Fruit fly (Drosophila melanogaster): Measurements from ENCODE around the gene CG13003.
A peak's percentile ranks its signal among the peaks of the same experiment; 100 is the strongest.

Gene CG13003

DNA sequence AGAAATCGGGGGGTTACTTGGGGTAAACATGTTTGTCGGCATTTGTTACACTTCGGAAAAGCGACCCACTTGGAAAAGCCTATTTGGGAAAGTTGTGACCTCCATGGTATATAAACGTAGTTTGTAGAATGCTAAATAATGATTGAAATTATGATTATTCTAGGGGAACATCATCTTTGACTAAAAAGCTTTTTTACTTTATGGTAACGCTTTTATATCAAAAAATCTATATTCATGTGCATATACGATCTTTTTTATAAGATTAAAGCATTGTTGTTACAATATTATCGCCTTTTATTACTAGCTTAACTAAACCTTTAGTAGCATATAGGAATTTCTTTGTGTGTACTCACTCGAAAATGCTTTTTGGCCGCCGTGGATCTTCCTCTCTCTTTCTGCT is 42.1 kb downstream of the CG13003 start (continued):
- TF ChIP-seq hkb (optimal IDR thresholded peaks at IDR 0.05): no peak
- 0 out of 2 replicates have a peak, but pooled peaks have one; percentile 32 for TF ChIP-seq hkb (GFP tag; IDR thresholded peaks at IDR 0.05)
- no peak for TF ChIP-seq maf-S (GFP tag; optimal IDR thresholded peaks at IDR 0.05)
- no peak for TF ChIP-seq pita (GFP tag; optimal IDR thresholded peaks at IDR 0.05)
- TF ChIP-seq CG7839 (tag; optimal IDR thresholded peaks at IDR 0.05): peak; percentile 75
- TF ChIP-seq CG32532 (GFP tag; IDR thresholded peaks at IDR 0.05): peak; percentile 37; the same call in 1 of the 2 replicates
- TF ChIP-seq Gsc (GFP tag; IDR thresholded peaks at IDR 0.05): no peak
- no peak for TF ChIP-seq repo (GFP tag; optimal IDR thresholded peaks at IDR 0.05)
- TF ChIP-seq CG17568 (GFP tag; optimal IDR thresholded peaks at IDR 0.05): peak; percentile 5
- peak; percentile 13 for TF ChIP-seq CG17359 (tag; optimal IDR thresholded peaks at IDR 0.05)
- no peak for TF ChIP-seq Fer2 (tag; optimal IDR thresholded peaks at IDR 0.05)
- peak; percentile 53 for TF ChIP-seq Sox102F (GFP tag; optimal IDR thresholded peaks at IDR 0.05)
- no peak for TF ChIP-seq slp2 (GFP tag; optimal IDR thresholded peaks at IDR 0.05)
- TF ChIP-seq fu2 (GFP tag; optimal IDR thresholded peaks at IDR 0.05): peak; percentile 27
- TF ChIP-seq fd3F (GFP tag; optimal IDR thresholded peaks at IDR 0.05): no peak
- no peak for TF ChIP-seq mirr (GFP tag; optimal IDR thresholded peaks at IDR 0.05)
- TF ChIP-seq Gug (GFP tag; IDR thresholded peaks at IDR 0.05): no peak
- no peak for TF ChIP-seq tx (GFP tag; optimal IDR thresholded peaks at IDR 0.05)
- no peak for TF ChIP-seq Dref (GFP tag; IDR thresholded peaks at IDR 0.05)
- peak; percentile 8 for TF ChIP-seq CG3407 (GFP tag; optimal IDR thresholded peaks at IDR 0.05)
- TF ChIP-seq Poxn (GFP tag; IDR thresholded peaks at IDR 0.05): no peak
- TF ChIP-seq NfI (GFP tag; optimal IDR thresholded peaks at IDR 0.05): peak; percentile 31
- TF ChIP-seq Med (GFP tag): peak; percentile 81
- no peak for TF ChIP-seq prd (optimal IDR thresholded peaks at IDR 0.05)
- TF ChIP-seq prd (GFP tag; IDR thresholded peaks at IDR 0.05): peak; percentile 50; the same call in 2 of the 3 replicates
- TF ChIP-seq Atf3 (GFP tag; optimal IDR thresholded peaks at IDR 0.05): no peak
- peak; percentile 72 for TF ChIP-seq Oli (tag; optimal IDR thresholded peaks at IDR 0.05)
- TF ChIP-seq CG12942 (GFP tag; optimal IDR thresholded peaks at IDR 0.05): peak; percentile 13
- TF ChIP-seq CG17328 (GFP tag; IDR thresholded peaks at IDR 0.05): 0 out of 2 replicates have a peak, but pooled peaks have one; percentile 14
- TF ChIP-seq bowl (GFP tag; IDR thresholded peaks at IDR 0.05): no peak
- TF ChIP-seq B-H2 (GFP tag; optimal IDR thresholded peaks at IDR 0.05): no peak
- no peak for TF ChIP-seq usp (GFP tag; optimal IDR thresholded peaks at IDR 0.05)
- no peak for TF ChIP-seq odd (GFP tag; optimal IDR thresholded peaks at IDR 0.05)
- peak; percentile 60 for TF ChIP-seq CG15269 (tag; optimal IDR thresholded peaks at IDR 0.05)
- TF ChIP-seq CG30403 (GFP tag; optimal IDR thresholded peaks at IDR 0.05): peak; percentile 53
- TF ChIP-seq wor (GFP tag; IDR thresholded peaks at IDR 0.05): peak; percentile 33; the same call in 1 of the 2 replicates
- TF ChIP-seq lbe (GFP tag; optimal IDR thresholded peaks at IDR 0.05): no peak
- TF ChIP-seq Ssrp (tag; optimal IDR thresholded peaks at IDR 0.05): peak; percentile 55
- no peak for TF ChIP-seq CG1233 (GFP tag; optimal IDR thresholded peaks at IDR 0.05)
- no peak for TF ChIP-seq vnd (GFP tag; IDR thresholded peaks at IDR 0.05; ENCODE audit: partially characterized antibody)
- TF ChIP-seq CG17829 (tag; optimal IDR thresholded peaks at IDR 0.05): peak; percentile 47
- TF ChIP-seq Nf-YC (tag; optimal IDR thresholded peaks at IDR 0.05): peak; percentile 33
- peak; percentile 69 for TF ChIP-seq grau (tag; optimal IDR thresholded peaks at IDR 0.05)
- peak; percentile 11 for TF ChIP-seq lilli (GFP tag; optimal IDR thresholded peaks at IDR 0.05)
- no peak for TF ChIP-seq hb (GFP tag; IDR thresholded peaks at IDR 0.05; ENCODE audit: partially characterized antibody)
- no peak for TF ChIP-seq sima (GFP tag; optimal IDR thresholded peaks at IDR 0.05)
- peak; percentile 67 for TF ChIP-seq Ptx1 (GFP tag; IDR thresholded peaks at IDR 0.05)
- TF ChIP-seq tio (GFP tag; optimal IDR thresholded peaks at IDR 0.05): peak; percentile 22
- TF ChIP-seq az2 (GFP tag; optimal IDR thresholded peaks at IDR 0.05): peak; percentile 34
- TF ChIP-seq Sox100B (GFP tag; optimal IDR thresholded peaks at IDR 0.05): peak; percentile 32
- peak; percentile 68 for TF ChIP-seq PHDP (tag; optimal IDR thresholded peaks at IDR 0.05)
- peak; percentile 45 for TF ChIP-seq Hmr (GFP tag; optimal IDR thresholded peaks at IDR 0.05)
